Worm (Caenorhabditis elegans) whole organism, L4 larva: ENCODE data around the gene unc-78.

Experiments
- F49E8.2 ChIP-seq: sonication (generic microtip); optimal IDR thresholded peaks from 2 replicates; lab custom pipeline; 2016; ENCODE audit warnings: missing compliant biosample characterization, mild to moderate bottlenecking, missing genetic modification characterization, borderline replicate concordance
- lin-13 ChIP-seq: fragments of 150-350 bp; optimal IDR thresholded peaks from 2 replicates; lab custom pipeline; 2014; ENCODE audit warnings: missing biosample characterization, missing genetic modification reagents, missing genetic modification characterization
- mdt-29 ChIP-seq: fragments of 200-800 bp; sonication (Bioruptor generic); IDR thresholded peaks from 2 replicates; pipeline ENCODE4 v1.3.6; 2022; ENCODE audit warnings: missing genetic modification reagents, missing genetic modification characterization, missing compliant biosample characterization

ce11 chrX:3379114-3379513, 32.3 kb downstream of the unc-78 start, which contains the start of gene sorf-1:
- no peak for TF ChIP-seq lin-13 (GFP tag; lab: Kevin White, UChicago)
- no peak for TF ChIP-seq mdt-29 (GFP tag; lab: Robert Waterston, UW)
- TF ChIP-seq F49E8.2: no peak
